Worm (Caenorhabditis elegans) whole organism, young adult: ENCODE data around the gene sulp-5.

Source experiments
- B0336.3 ChIP-seq: fragments of 200-800 bp; sonication (Bioruptor generic); IDR thresholded peaks from 2 replicates; pipeline ENCODE4 v1.3.6; 2022; ENCODE audit warnings: missing genetic modification characterization, missing compliant biosample characterization
- C06A6.2 ChIP-seq: fragments of 200-800 bp; sonication (Bioruptor generic); conservative IDR thresholded peaks from 2 replicates; pipeline ENCODE4 v1.3.6; 2022; ENCODE audit warnings: missing genetic modification characterization, missing compliant biosample characterization
- F52B5.7 ChIP-seq: sonication (generic microtip); optimal IDR thresholded peaks from 2 replicates; lab custom pipeline; 2016; ENCODE audit warnings: mild to moderate bottlenecking, missing genetic modification characterization, missing compliant biosample characterization
- K11D2.4 ChIP-seq: fragments of 200-800 bp; sonication (Bioruptor generic); IDR thresholded peaks from 2 replicates; pipeline ENCODE4 v1.3.6; 2022; ENCODE audit warnings: missing genetic modification reagents, missing genetic modification characterization, missing compliant biosample characterization
- Y95B8A.8 ChIP-seq: fragments of 200-800 bp; sonication (Bioruptor generic); IDR thresholded peaks from 2 replicates; pipeline ENCODE4 v1.3.6; 2022; ENCODE audit warnings: missing genetic modification reagents, missing genetic modification characterization, missing compliant biosample characterization
- akir-1 ChIP-seq: fragments of 200-800 bp; sonication (Bioruptor generic); optimal IDR thresholded peaks from 2 replicates; lab custom pipeline; 2018; ENCODE audit warnings: mild to moderate bottlenecking, missing genetic modification characterization, moderate library complexity, missing compliant biosample characterization
- ama-1 ChIP-seq, 3 experiments: fragments of 150-350 bp in 1 of 3; sonication (generic microtip) in 2 of 3; optimal IDR thresholded peaks; 2 replicates each; lab custom pipeline; 2014 to 2018; ENCODE audit warnings: missing biosample characterization in 2 of 3, missing genetic modification characterization in 2 of 3, missing genetic modification reagents in 2 of 3
- attf-3 ChIP-seq: fragments of 200-800 bp; sonication (Bioruptor generic); conservative IDR thresholded peaks from 2 replicates; pipeline ENCODE4 v1.3.6; 2022; ENCODE audit warnings: missing genetic modification reagents, missing genetic modification characterization, missing compliant biosample characterization
- attf-5 ChIP-seq: fragments of 200-800 bp; sonication (Bioruptor generic); optimal IDR thresholded peaks from 2 replicates; lab custom pipeline; 2018; ENCODE audit warnings: mild to moderate bottlenecking, missing genetic modification characterization, missing compliant biosample characterization
- bed-1 ChIP-seq: fragments of 200-800 bp; sonication (Bioruptor generic); IDR thresholded peaks from 2 replicates; pipeline ENCODE4 v1.3.6; 2022; ENCODE audit warnings: missing genetic modification reagents, missing genetic modification characterization, missing compliant biosample characterization
- ccch-3 ChIP-seq: fragments of 200-800 bp; sonication (Bioruptor generic); optimal IDR thresholded peaks from 2 replicates; lab custom pipeline; 2018; ENCODE audit warnings: mild to moderate bottlenecking, missing genetic modification characterization, missing compliant biosample characterization
- cebp-1 ChIP-seq, 2 experiments: fragments of 200-800 bp in 1 of 2; sonication (Bioruptor generic) in 1 of 2; sonication (generic microtip) in 1 of 2; IDR thresholded peaks in 1 of 2; optimal IDR thresholded peaks in 1 of 2; 2 replicates each; pipeline versions ENCODE4 v1.3.6 to Lab custom; 2017 to 2022; ENCODE audit warnings: missing compliant biosample characterization in 2 of 2, missing genetic modification characterization in 2 of 2, mild to moderate bottlenecking in 1 of 2, missing genetic modification reagents in 1 of 2, moderate library complexity in 1 of 2
- chd-7 ChIP-seq: sonication (generic microtip); optimal IDR thresholded peaks from 2 replicates; lab custom pipeline; 2016; ENCODE audit warnings: mild to moderate bottlenecking, missing genetic modification characterization, moderate library complexity, missing compliant biosample characterization
- die-1 ChIP-seq: sonication (generic microtip); optimal IDR thresholded peaks from 2 replicates; lab custom pipeline; 2016; ENCODE audit warnings: missing genotype, mild to moderate bottlenecking, missing genetic modification characterization, missing compliant biosample characterization
- dox-1 ChIP-seq: fragments of 200-800 bp; sonication (Bioruptor generic); IDR thresholded peaks from 2 replicates; pipeline ENCODE4 v1.3.6; 2022; ENCODE audit warnings: missing genetic modification reagents, missing genetic modification characterization, missing compliant biosample characterization
- egl-44 ChIP-seq: fragments of 200-800 bp; sonication (Bioruptor generic); IDR thresholded peaks from 2 replicates; pipeline ENCODE4 v1.3.6; 2022; ENCODE audit warnings: missing genetic modification reagents, missing genetic modification characterization, missing compliant biosample characterization
- fkh-3 ChIP-seq: sonication (generic microtip); optimal IDR thresholded peaks from 2 replicates; lab custom pipeline; 2016; ENCODE audit warnings: mild to moderate bottlenecking, missing genetic modification characterization, missing compliant biosample characterization
- him-1 ChIP-seq: sonication (generic microtip); optimal IDR thresholded peaks from 2 replicates; lab custom pipeline; 2016; ENCODE audit warnings: missing genotype, missing genetic modification reagents, missing genetic modification characterization, missing compliant biosample characterization
- hlh-12 ChIP-seq: sonication (generic microtip); optimal IDR thresholded peaks from 2 replicates; lab custom pipeline; 2016; ENCODE audit warnings: missing genetic modification characterization, missing compliant biosample characterization
- hrde-1 ChIP-seq: sonication (generic microtip); optimal IDR thresholded peaks from 2 replicates; lab custom pipeline; 2016; ENCODE audit warnings: missing genetic modification characterization, mild to moderate bottlenecking, missing compliant biosample characterization, moderate library complexity, missing genotype, missing genetic modification reagents, borderline replicate concordance
- hsf-1 ChIP-seq: fragments of 200-800 bp; sonication (Bioruptor generic); IDR thresholded peaks from 2 replicates; pipeline ENCODE4 v1.3.6; 2022; ENCODE audit warnings: missing genetic modification reagents, missing genetic modification characterization, missing compliant biosample characterization
- lag-1 ChIP-seq: fragments of 200-800 bp; sonication (Bioruptor generic); IDR thresholded peaks from 2 replicates; pipeline ENCODE4 v1.3.6; 2022; ENCODE audit warnings: missing genetic modification reagents, missing genetic modification characterization, missing compliant biosample characterization
- lin-26 ChIP-seq: fragments of 200-800 bp; sonication (Bioruptor generic); IDR thresholded peaks from 2 replicates; pipeline ENCODE4 v1.3.6; 2022; ENCODE audit warnings: missing genetic modification reagents, missing genetic modification characterization, missing compliant biosample characterization
- lin-35 ChIP-seq, 3 experiments: fragments of 150-350 bp in 2 of 3; sonication (generic microtip) in 1 of 3; optimal IDR thresholded peaks; 2 replicates each; lab custom pipeline; 2014 to 2018; ENCODE audit warnings: missing biosample characterization in 3 of 3, missing genetic modification characterization in 3 of 3, missing genetic modification reagents in 3 of 3
- lin-40 ChIP-seq: sonication (generic microtip); optimal IDR thresholded peaks from 2 replicates; lab custom pipeline; 2016; ENCODE audit warnings: missing genetic modification characterization, mild to moderate bottlenecking, missing compliant biosample characterization, missing genotype, missing genetic modification reagents
- lin-54 ChIP-seq: fragments of 200-800 bp; sonication (Bioruptor generic); optimal IDR thresholded peaks from 2 replicates; lab custom pipeline; 2018; ENCODE audit warnings: mild to moderate bottlenecking, missing genetic modification characterization, missing compliant biosample characterization
- lir-1 ChIP-seq: fragments of 200-800 bp; sonication (Bioruptor generic); conservative IDR thresholded peaks from 2 replicates; pipeline ENCODE4 v1.3.6; 2022; ENCODE audit warnings: missing genetic modification reagents, missing genetic modification characterization, missing compliant biosample characterization
- lsy-27 ChIP-seq: sonication (generic microtip); optimal IDR thresholded peaks from 2 replicates; lab custom pipeline; 2017; ENCODE audit warnings: missing genetic modification characterization, mild to moderate bottlenecking, missing compliant biosample characterization, antibody characterized with exemption, missing genotype, borderline replicate concordance; ENCODE audit not compliant: insufficient read depth
- mxl-1 ChIP-seq: sonication (generic microtip); optimal IDR thresholded peaks from 2 replicates; lab custom pipeline; 2016; ENCODE audit warnings: missing genetic modification characterization, missing compliant biosample characterization
- nhr-179 ChIP-seq: sonication (generic microtip); optimal IDR thresholded peaks from 2 replicates; lab custom pipeline; 2016; ENCODE audit warnings: mild to moderate bottlenecking, missing genetic modification characterization, missing compliant biosample characterization
- nhr-80 ChIP-seq: sonication (generic microtip); optimal IDR thresholded peaks from 2 replicates; lab custom pipeline; 2016; ENCODE audit warnings: missing genetic modification characterization, missing compliant biosample characterization
- pha-4 ChIP-seq: fragments of 150-350 bp; sonication (generic microtip); optimal IDR thresholded peaks from 2 replicates; lab custom pipeline; 2014; ENCODE audit warnings: missing biosample characterization, missing genetic modification reagents, missing genetic modification characterization
- rec-8 ChIP-seq, 2 experiments: sonication (generic microtip); optimal IDR thresholded peaks; 2 replicates each; lab custom pipeline; 2016; ENCODE audit warnings: mild to moderate bottlenecking in 2 of 2, missing genetic modification characterization in 2 of 2, missing genetic modification reagents in 2 of 2, missing genotype in 2 of 2, missing biosample characterization in 1 of 2, missing compliant biosample characterization in 1 of 2, moderate library complexity in 1 of 2
- repo-1 ChIP-seq: sonication (generic microtip); optimal IDR thresholded peaks from 2 replicates; lab custom pipeline; 2017; ENCODE audit warnings: mild to moderate bottlenecking, missing genetic modification characterization, missing compliant biosample characterization
- sea-2 ChIP-seq: fragments of 200-800 bp; sonication (Bioruptor generic); IDR thresholded peaks from 2 replicates; pipeline ENCODE4 v1.3.6; 2022; ENCODE audit warnings: missing genetic modification characterization, missing compliant biosample characterization
- snpc-3.4 ChIP-seq: sonication (generic microtip); optimal IDR thresholded peaks from 2 replicates; lab custom pipeline; 2017; ENCODE audit warnings: missing genetic modification characterization, mild to moderate bottlenecking, missing compliant biosample characterization, antibody characterized with exemption, moderate library complexity, missing genotype, missing genetic modification reagents
- snpc-4 ChIP-seq, 5 experiments: fragments of 150-350 bp in 1 of 5; sonication (generic microtip) in 4 of 5; optimal IDR thresholded peaks; 2 replicates each; lab custom pipeline; 2014 to 2018; ENCODE audit warnings: missing genetic modification characterization in 5 of 5, missing biosample characterization in 3 of 5, antibody characterized with exemption in 2 of 5, mild to moderate bottlenecking in 2 of 5, missing compliant biosample characterization in 2 of 5, missing genotype in 2 of 5, moderate library complexity in 2 of 5, missing genetic modification reagents in 1 of 5
- somi-1 ChIP-seq: fragments of 200-800 bp; sonication (Bioruptor generic); optimal IDR thresholded peaks from 2 replicates; lab custom pipeline; 2018; ENCODE audit warnings: mild to moderate bottlenecking, missing genetic modification characterization, missing compliant biosample characterization
- tbp1 ChIP-seq: fragments of 200-800 bp; sonication (Bioruptor generic); optimal IDR thresholded peaks from 2 replicates; lab custom pipeline; 2018; ENCODE audit warnings: mild to moderate bottlenecking, missing genetic modification characterization, missing compliant biosample characterization
- xnd-1 ChIP-seq: sonication (generic microtip); optimal IDR thresholded peaks from 2 replicates; lab custom pipeline; 2016; ENCODE audit warnings: missing genotype, missing genetic modification reagents, missing genetic modification characterization, missing compliant biosample characterization
- zfh-2 ChIP-seq: fragments of 200-800 bp; sonication (Bioruptor generic); conservative IDR thresholded peaks from 2 replicates; pipeline ENCODE4 v1.3.6; 2022; ENCODE audit warnings: missing genetic modification reagents, missing genetic modification characterization, missing compliant biosample characterization
- ztf-26 ChIP-seq: sonication (generic microtip); optimal IDR thresholded peaks from 2 replicates; lab custom pipeline; 2017; ENCODE audit warnings: missing genetic modification characterization, missing compliant biosample characterization
- ztf-28 ChIP-seq: fragments of 200-800 bp; sonication (Bioruptor generic); IDR thresholded peaks from 2 replicates; pipeline ENCODE4 v1.3.6; 2022; ENCODE audit warnings: missing genetic modification reagents, missing genetic modification characterization, missing compliant biosample characterization

Gene sulp-5

ce11 chrV:11885939-11886338, 6.1 kb downstream of the sulp-5 start (continued):
- no peak for TF ChIP-seq snpc-4 (GFP tag; optimal IDR thresholded peaks at IDR 0.05; lab: Kevin White, UChicago)
- TF ChIP-seq snpc-4 (tag; optimal IDR thresholded peaks at IDR 0.05; lab: Kevin White, UChicago) = peak in 2 of 4 experiments; percentile 3 to 66
- TF ChIP-seq fkh-3 (tag; lab: Kevin White, UChicago) = no peak
- peak; percentile 49 for TF ChIP-seq chd-7 (tag; lab: Kevin White, UChicago)
- TF ChIP-seq hrde-1 (tag; lab: Kevin White, UChicago) = no peak
- 0 out of 2 replicates have a peak, but pooled peaks have one; percentile 61 for TF ChIP-seq egl-44 (GFP tag; lab: Robert Waterston, UW)
- TF ChIP-seq ccch-3 (GFP tag; lab: Kevin White, UChicago) = no peak
- TF ChIP-seq nhr-80 (tag; lab: Kevin White, UChicago) = peak; percentile 72
- no peak for TF ChIP-seq snpc-3.4 (tag; lab: Kevin White, UChicago)
- peak; percentile 34 for TF ChIP-seq lin-40
- TF ChIP-seq K11D2.4 (GFP tag; lab: Robert Waterston, UW) = 0 out of 2 replicates have a peak, but pooled peaks have one; percentile 41
- TF ChIP-seq B0336.3 (GFP tag; lab: Robert Waterston, UW) = peak; percentile 43; the same call in 1 of the 2 replicates
- TF ChIP-seq xnd-1 (tag; lab: Kevin White, UChicago) = no peak
- TF ChIP-seq cebp-1 (GFP tag; IDR thresholded peaks at IDR 0.05; lab: Robert Waterston, UW) = no peak
- peak; percentile 70 for TF ChIP-seq cebp-1 (tag; optimal IDR thresholded peaks at IDR 0.05; lab: Kevin White, UChicago)
- no peak for TF ChIP-seq repo-1 (tag; lab: Kevin White, UChicago)
- TF ChIP-seq, all 124 proteins: peak for 19

ce11 chrV:11887988-11888499, 8.2 kb downstream of the sulp-5 start, which contains the start of gene adh-1:
Gene adh-1 (plus strand): TSS chrV:11888248.
- TF ChIP-seq C06A6.2 (GFP tag; lab: Robert Waterston, UW) (peak; percentile 52), zfh-2 (GFP tag; lab: Robert Waterston, UW) (no peak), akir-1 (GFP tag; lab: Kevin White, UChicago) (no peak), lsy-27 (tag; lab: Kevin White, UChicago) (no peak), hlh-12 (tag; lab: Kevin White, UChicago) (no peak), rec-8 (tag; optimal IDR thresholded peaks at IDR 0.05; lab: Kevin White, UChicago) (no peak), dox-1 (GFP tag; lab: Robert Waterston, UW) (peak; percentile 24; the same call in 1 of the 2 replicates), him-1 (no peak), ama-1 (optimal IDR thresholded peaks at IDR 0.05; lab: Kevin White, UChicago) (peak; percentile 95), ama-1 (GFP tag; optimal IDR thresholded peaks at IDR 0.05; lab: Kevin White, UChicago) (no peak), ztf-26 (tag; lab: Kevin White, UChicago) (peak; percentile 93), F52B5.7 (tag; lab: Kevin White, UChicago) (peak; percentile 59), attf-3 (GFP tag; lab: Robert Waterston, UW) (no peak), lir-1 (no peak), Y95B8A.8 (GFP tag; lab: Robert Waterston, UW) (no peak), die-1 (tag; lab: Kevin White, UChicago) (peak; percentile 36), fkh-3 (tag; lab: Kevin White, UChicago) (no peak), chd-7 (tag; lab: Kevin White, UChicago) (peak; percentile 30), mxl-1 (tag; lab: Kevin White, UChicago) (no peak), bed-1 (GFP tag; lab: Robert Waterston, UW) (no peak), cebp-1 (GFP tag; IDR thresholded peaks at IDR 0.05; lab: Robert Waterston, UW) (no peak), cebp-1 (tag; optimal IDR thresholded peaks at IDR 0.05; lab: Kevin White, UChicago) (peak; percentile 58), attf-5 (GFP tag; lab: Kevin White, UChicago) (peak; percentile 37), egl-44 (GFP tag; lab: Robert Waterston, UW) (0 out of 2 replicates have a peak, but pooled peaks have one; percentile 57), pha-4 (tag; lab: Kevin White, UChicago) (no peak), hsf-1 (GFP tag; lab: Robert Waterston, UW) (no peak), tbp1 (GFP tag; lab: Kevin White, UChicago) (peak; percentile 48), somi-1 (GFP tag; lab: Kevin White, UChicago) (peak; percentile 92), lin-40 (peak; percentile 47), lin-54 (GFP tag; lab: Kevin White, UChicago) (no peak), sea-2 (GFP tag; lab: Robert Waterston, UW) (no peak), ztf-28 (GFP tag; lab: Robert Waterston, UW) (no peak), lin-35 (GFP tag; optimal IDR thresholded peaks at IDR 0.05; lab: Kevin White, UChicago) (peak in 1 of 3 experiments; percentile 20), nhr-179 (tag; lab: Kevin White, UChicago) (no peak), lag-1 (GFP tag; lab: Robert Waterston, UW) (0 out of 2 replicates have a peak, but pooled peaks have one; percentile 79), lin-26 (GFP tag; lab: Robert Waterston, UW) (peak; percentile 51)
